Fruit fly (Drosophila melanogaster) whole organism, embryonic: ENCODE measurements around the gene Fign.

Source experiments
- Ada2b ChIP-seq: fragments of 200-800 bp; sonication (Bioruptor generic); IDR thresholded peaks from 2 replicates; pipeline ENCODE4 v1.3.6; 2022; ENCODE audit warnings: missing biosample characterization, missing genetic modification characterization
- Awh ChIP-seq: fragments of 200-800 bp; sonication (Bioruptor generic); IDR thresholded peaks from 2 replicates; pipeline ENCODE4, ENCODE4 v1.3.6; 2022; ENCODE audit warnings: missing biosample characterization, missing genetic modification characterization
- Bteb2 ChIP-seq: fragments of 200-800 bp; sonication (Bioruptor generic); optimal IDR thresholded peaks from 2 replicates; lab custom pipeline; 2016; ENCODE audit warnings: missing biosample characterization, missing genetic modification characterization
- CG10462 ChIP-seq: fragments of 200-800 bp; sonication (Bioruptor generic); optimal IDR thresholded peaks from 2 replicates; lab custom pipeline; 2016; ENCODE audit warnings: missing biosample characterization, missing genetic modification characterization
- CG10959 ChIP-seq: fragments of 200-800 bp; sonication (Bioruptor generic); IDR thresholded peaks from 2 replicates; pipeline ENCODE4 v1.3.6; 2022; ENCODE audit warnings: missing biosample characterization, missing genetic modification characterization
- CG11560 ChIP-seq: fragments of 200-800 bp; sonication (Bioruptor generic); IDR thresholded peaks from 3 replicates; pipeline ENCODE4 v1.3.6; 2022; ENCODE audit warnings: missing biosample characterization, missing genetic modification characterization
- CG12104 ChIP-seq: fragments of 200-800 bp; sonication (Bioruptor generic); optimal IDR thresholded peaks from 3 replicates; lab custom pipeline; 2016; ENCODE audit warnings: missing biosample characterization, missing genetic modification characterization
- CG14860 ChIP-seq: fragments of 200-800 bp; sonication (Bioruptor generic); IDR thresholded peaks from 3 replicates; pipeline ENCODE4 v1.3.6; 2022; ENCODE audit warnings: missing biosample characterization, missing genetic modification characterization; ENCODE audit not compliant: partially characterized antibody
- CG3065 ChIP-seq: fragments of 200-800 bp; sonication (Bioruptor generic); optimal IDR thresholded peaks from 2 replicates; lab custom pipeline; 2016; ENCODE audit warnings: missing biosample characterization, missing genetic modification characterization
- CG31365 ChIP-seq: fragments of 200-800 bp; sonication (Bioruptor generic); optimal IDR thresholded peaks from 2 replicates; lab custom pipeline; 2018; ENCODE audit warnings: missing biosample characterization, mild to moderate bottlenecking, missing genetic modification characterization
- CG33213 ChIP-seq: fragments of 200-800 bp; sonication (Bioruptor generic); optimal IDR thresholded peaks from 3 replicates; lab custom pipeline; 2016; ENCODE audit warnings: missing biosample characterization, missing genetic modification characterization
- CG7928 ChIP-seq: fragments of 200-800 bp; sonication (Bioruptor generic); optimal IDR thresholded peaks from 2 replicates; lab custom pipeline; 2017; ENCODE audit warnings: missing biosample characterization, mild to moderate bottlenecking, missing genetic modification characterization
- CG7963 ChIP-seq: fragments of 200-800 bp; sonication (Bioruptor generic); IDR thresholded peaks from 3 replicates; pipeline ENCODE4 v1.3.6; 2022; ENCODE audit warnings: missing biosample characterization, missing genetic modification characterization; ENCODE audit not compliant: partially characterized antibody
- CG8089 ChIP-seq: fragments of 200-800 bp; sonication (Bioruptor generic); optimal IDR thresholded peaks from 3 replicates; lab custom pipeline; 2016; ENCODE audit warnings: missing biosample characterization, missing genetic modification characterization
- CG9437 ChIP-seq: fragments of 200-800 bp; sonication (Bioruptor generic); optimal IDR thresholded peaks from 2 replicates; lab custom pipeline; 2018; ENCODE audit warnings: missing biosample characterization, mild to moderate bottlenecking, missing genetic modification characterization
- CG9797 ChIP-seq: fragments of 200-800 bp; sonication (Bioruptor generic); optimal IDR thresholded peaks from 3 replicates; lab custom pipeline; 2018; ENCODE audit warnings: missing biosample characterization, mild to moderate bottlenecking, missing genetic modification characterization
- CG9876 ChIP-seq: fragments of 200-800 bp; sonication (Bioruptor generic); optimal IDR thresholded peaks from 2 replicates; lab custom pipeline; 2016; ENCODE audit warnings: missing biosample characterization, missing genetic modification characterization
- CG9932 ChIP-seq: fragments of 200-800 bp; sonication (Bioruptor generic); IDR thresholded peaks from 2 replicates; pipeline ENCODE4 v1.3.6; 2022; ENCODE audit warnings: missing biosample characterization, missing genetic modification characterization
- Doc3 ChIP-seq: fragments of 200-800 bp; sonication (Bioruptor generic); IDR thresholded peaks from 3 replicates; pipeline ENCODE4 v1.3.6; 2022; ENCODE audit warnings: missing biosample characterization, missing genetic modification characterization; ENCODE audit not compliant: partially characterized antibody
- Dref ChIP-seq: fragments of 200-800 bp; sonication (Bioruptor generic); IDR thresholded peaks from 2 replicates; pipeline ENCODE4 v1.3.6; 2022; ENCODE audit warnings: missing biosample characterization, missing genetic modification characterization
- Elba2 ChIP-seq: fragments of 200-800 bp; sonication (Bioruptor generic); optimal IDR thresholded peaks from 3 replicates; lab custom pipeline; 2016; ENCODE audit warnings: missing biosample characterization, missing genetic modification characterization
- Gug ChIP-seq: fragments of 200-800 bp; sonication (Bioruptor generic); IDR thresholded peaks from 4 replicates; pipeline ENCODE4 v1.3.6; 2022; ENCODE audit warnings: missing biosample characterization, missing genetic modification characterization
- HLH3B ChIP-seq: fragments of 200-800 bp; sonication (Bioruptor generic); IDR thresholded peaks from 2 replicates; pipeline ENCODE4 v1.3.6; 2022; ENCODE audit warnings: missing biosample characterization, missing genetic modification characterization
- Hand ChIP-seq: fragments of 200-800 bp; sonication (Bioruptor generic); optimal IDR thresholded peaks from 2 replicates; lab custom pipeline; 2017; ENCODE audit warnings: mild to moderate bottlenecking, missing biosample characterization, missing genetic modification reagents, missing genetic modification characterization
- Kr ChIP-seq: fragments of 200-800 bp; sonication (Bioruptor generic); optimal IDR thresholded peaks from 2 replicates; lab custom pipeline; 2017; ENCODE audit warnings: missing biosample characterization, mild to moderate bottlenecking, missing genetic modification characterization
- Mad ChIP-seq: fragments of 200-800 bp; sonication (Bioruptor generic); optimal IDR thresholded peaks from 2 replicates; lab custom pipeline; 2016; ENCODE audit warnings: missing biosample characterization, missing genetic modification characterization
- Meics ChIP-seq: fragments of 200-800 bp; sonication (Bioruptor generic); optimal IDR thresholded peaks from 2 replicates; lab custom pipeline; 2017; ENCODE audit warnings: missing biosample characterization, mild to moderate bottlenecking, missing genetic modification characterization
- NFAT ChIP-seq: fragments of 200-800 bp; sonication (Bioruptor generic); IDR thresholded peaks from 2 replicates; pipeline ENCODE4 v1.3.6; 2022; ENCODE audit warnings: missing biosample characterization, missing genetic modification characterization
- PHDP ChIP-seq: fragments of 200-800 bp; sonication (Bioruptor generic); optimal IDR thresholded peaks from 3 replicates; lab custom pipeline; 2018; ENCODE audit warnings: missing biosample characterization, mild to moderate bottlenecking, missing genetic modification characterization, moderate library complexity
- Spps ChIP-seq: fragments of 200-800 bp; sonication (Bioruptor generic); optimal IDR thresholded peaks from 2 replicates; lab custom pipeline; 2018; ENCODE audit warnings: missing biosample characterization, mild to moderate bottlenecking, missing genetic modification characterization
- YL-1 ChIP-seq: fragments of 200-800 bp; sonication (Bioruptor generic); optimal IDR thresholded peaks from 3 replicates; lab custom pipeline; 2017; ENCODE audit warnings: missing biosample characterization, mild to moderate bottlenecking, missing genetic modification characterization
- ash1 ChIP-seq: fragments of 200-800 bp; sonication (Bioruptor generic); optimal IDR thresholded peaks from 2 replicates; lab custom pipeline; 2018; ENCODE audit warnings: missing biosample characterization, mild to moderate bottlenecking, missing genetic modification characterization
- chm ChIP-seq: fragments of 200-800 bp; sonication (Bioruptor generic); IDR thresholded peaks from 2 replicates; pipeline ENCODE4 v1.3.6; 2022; ENCODE audit warnings: missing biosample characterization, missing genetic modification characterization
- dmrt99B ChIP-seq: fragments of 200-800 bp; sonication (Bioruptor generic); optimal IDR thresholded peaks from 2 replicates; lab custom pipeline; 2018; ENCODE audit warnings: missing biosample characterization, mild to moderate bottlenecking, missing genetic modification characterization, moderate library complexity
- dpn ChIP-seq, 2 experiments: fragments of 200-800 bp; sonication (Bioruptor generic); optimal IDR thresholded peaks; 3 replicates each; lab custom pipeline; 2016; ENCODE audit warnings: missing biosample characterization in 2 of 2, missing genetic modification characterization in 2 of 2
- dysf ChIP-seq: fragments of 200-800 bp; sonication (Bioruptor generic); IDR thresholded peaks from 3 replicates; pipeline ENCODE4 v1.3.6; 2022; ENCODE audit warnings: missing biosample characterization, missing genetic modification characterization
- emc ChIP-seq: fragments of 200-800 bp; sonication (Bioruptor generic); optimal IDR thresholded peaks from 2 replicates; lab custom pipeline; 2016; ENCODE audit warnings: missing biosample characterization, missing genetic modification characterization
- gfzf ChIP-seq: fragments of 200-800 bp; sonication (Bioruptor generic); optimal IDR thresholded peaks from 2 replicates; lab custom pipeline; 2016; ENCODE audit warnings: missing biosample characterization, mild to moderate bottlenecking, missing genetic modification characterization, moderate library complexity
- kay ChIP-seq: fragments of 200-800 bp; sonication (Bioruptor generic); optimal IDR thresholded peaks from 2 replicates; lab custom pipeline; 2016; ENCODE audit warnings: missing biosample characterization, missing genetic modification characterization
- pho ChIP-seq: fragments of 200-800 bp; sonication (Bioruptor generic); optimal IDR thresholded peaks from 2 replicates; lab custom pipeline; 2016; ENCODE audit warnings: missing biosample characterization, missing genetic modification characterization
- pita ChIP-seq: fragments of 200-800 bp; sonication (Bioruptor generic); optimal IDR thresholded peaks from 2 replicates; lab custom pipeline; 2017; ENCODE audit warnings: missing biosample characterization, mild to moderate bottlenecking, missing genetic modification characterization
- sens-2 ChIP-seq: fragments of 200-800 bp; sonication (Bioruptor generic); IDR thresholded peaks from 2 replicates; pipeline ENCODE4 v1.3.6; 2022; ENCODE audit warnings: missing biosample characterization, missing genetic modification characterization
- seq ChIP-seq: fragments of 200-800 bp; sonication (Bioruptor generic); IDR thresholded peaks from 2 replicates; pipeline ENCODE4 v1.3.6; 2022; ENCODE audit warnings: missing biosample characterization, missing genetic modification characterization
- sim ChIP-seq: fragments of 200-800 bp; sonication (Bioruptor generic); IDR thresholded peaks from 2 replicates; pipeline ENCODE4 v1.3.6; 2022; ENCODE audit warnings: missing biosample characterization, missing genetic modification characterization
- sisA ChIP-seq: fragments of 200-800 bp; sonication (Bioruptor generic); IDR thresholded peaks from 2 replicates; pipeline ENCODE4 v1.3.6; 2022; ENCODE audit warnings: missing biosample characterization, missing genetic modification characterization
- sqz ChIP-seq: fragments of 200-800 bp; sonication (Bioruptor generic); optimal IDR thresholded peaks from 3 replicates; lab custom pipeline; 2018; ENCODE audit warnings: missing biosample characterization, mild to moderate bottlenecking, missing genetic modification characterization
- tap ChIP-seq: fragments of 200-800 bp; optimal IDR thresholded peaks from 3 replicates; lab custom pipeline; 2019; ENCODE audit warnings: missing biosample characterization, mild to moderate bottlenecking, missing genetic modification characterization, moderate library complexity
- tna ChIP-seq: fragments of 200-800 bp; sonication (Bioruptor generic); IDR thresholded peaks from 2 replicates; pipeline ENCODE4 v1.3.6; 2022; ENCODE audit warnings: missing biosample characterization, missing genetic modification characterization; ENCODE audit not compliant: partially characterized antibody
- tx ChIP-seq: fragments of 200-800 bp; sonication (Bioruptor generic); optimal IDR thresholded peaks from 2 replicates; lab custom pipeline; 2016; ENCODE audit warnings: missing biosample characterization, missing genetic modification characterization

Gene Fign

dm6 chr2L:3302958-3303842, 16.5 kb downstream of the Fign start, which contains the start of gene CG9663 (continued):
- no peak for TF ChIP-seq dysf
- no peak for TF ChIP-seq Doc3 (GFP tag; lab: Robert Waterston, UW)
- TF ChIP-seq tx (GFP tag; lab: Kevin White, UChicago) = peak; percentile 9
- peak; percentile 92 for TF ChIP-seq CG11560 (tag; lab: Robert Waterston, UW)
- peak; percentile 51; the same call in 1 of the 2 replicates for TF ChIP-seq CG9932 (GFP tag; lab: Robert Waterston, UW)
- no peak for TF ChIP-seq sim (GFP tag; lab: Robert Waterston, UW)
- TF ChIP-seq sisA (GFP tag; lab: Robert Waterston, UW) = no peak
- TF ChIP-seq Awh (GFP tag; lab: Robert Waterston, UW) = peak; percentile 49; the same call in 1 of the 2 replicates
- TF ChIP-seq CG10462 (GFP tag; lab: Kevin White, UChicago) = no peak
- TF ChIP-seq sqz (GFP tag; lab: Kevin White, UChicago) = peak; percentile 100
- TF ChIP-seq CG10959 = 0 out of 2 replicates have a peak, but pooled peaks have one; percentile 14
- TF ChIP-seq Dref (GFP tag; lab: Robert Waterston, UW) = peak; percentile 82
- TF ChIP-seq dmrt99B (tag; lab: Kevin White, UChicago) = no peak
- TF ChIP-seq CG12104 (GFP tag; lab: Kevin White, UChicago) = no peak
- peak; percentile 20 for TF ChIP-seq YL-1 (GFP tag; lab: Kevin White, UChicago)
- peak; percentile 38 for TF ChIP-seq CG33213 (GFP tag; lab: Kevin White, UChicago)
- TF ChIP-seq chm (GFP tag; lab: Robert Waterston, UW) = peak; percentile 75
- no peak for TF ChIP-seq Mad (GFP tag; lab: Kevin White, UChicago)
- TF ChIP-seq CG31365 (tag; lab: Kevin White, UChicago) = no peak
- no peak for TF ChIP-seq CG7963 (GFP tag; lab: Robert Waterston, UW)
- no peak for TF ChIP-seq CG9876 (GFP tag; lab: Kevin White, UChicago)
- TF ChIP-seq Meics (GFP tag; lab: Kevin White, UChicago) = peak; percentile 17
- TF ChIP-seq CG7928 (GFP tag; lab: Kevin White, UChicago) = no peak
- peak; percentile 21; the same call in 1 of the 2 replicates for TF ChIP-seq NFAT (GFP tag; lab: Robert Waterston, UW)
- TF ChIP-seq Bteb2 (GFP tag; lab: Kevin White, UChicago) = no peak
- TF ChIP-seq Kr (GFP tag; lab: Kevin White, UChicago) = peak; percentile 8
- peak; percentile 13 for TF ChIP-seq ash1
- TF ChIP-seq tna (GFP tag; lab: Robert Waterston, UW) = no peak
- TF ChIP-seq sens-2 (GFP tag; lab: Robert Waterston, UW) = no peak
- peak; percentile 31; the same call in 1 of the 4 replicates for TF ChIP-seq Gug (GFP tag; lab: Robert Waterston, UW)
- TF ChIP-seq Hand (GFP tag; lab: Kevin White, UChicago) = peak; percentile 24
- peak; percentile 14 to 34 for TF ChIP-seq dpn (GFP tag; optimal IDR thresholded peaks at IDR 0.05; lab: Kevin White, UChicago)
- TF ChIP-seq emc (GFP tag; lab: Kevin White, UChicago) = no peak
- no peak for TF ChIP-seq CG8089
- TF ChIP-seq PHDP (tag; lab: Kevin White, UChicago) = peak; percentile 29
- TF ChIP-seq HLH3B (GFP tag; lab: Robert Waterston, UW) = peak; percentile 40; the same call in 1 of the 2 replicates
- no peak for TF ChIP-seq CG3065
- TF ChIP-seq seq (GFP tag; lab: Robert Waterston, UW) = peak; percentile 88; the same call in 1 of the 2 replicates
- TF ChIP-seq pho (GFP tag; lab: Kevin White, UChicago) = no peak
- peak; percentile 66 for TF ChIP-seq Elba2 (GFP tag; lab: Kevin White, UChicago)
- no peak for TF ChIP-seq CG14860
- no peak for TF ChIP-seq Ada2b
- TF ChIP-seq CG9437 = no peak
- TF ChIP-seq Spps (tag; lab: Kevin White, UChicago) = no peak
- TF ChIP-seq CG9797 = peak; percentile 78
- no peak for TF ChIP-seq tap (tag; lab: Kevin White, UChicago)
- no peak for TF ChIP-seq kay
- TF ChIP-seq pita = no peak
- peak; percentile 91 for TF ChIP-seq gfzf (GFP tag; lab: Kevin White, UChicago)
